Fruit fly (Drosophila melanogaster): Measurements from ENCODE around the gene Tim9a.

The Tim9a gene

dm6 chrX:13406293-13406692 lies 21.3 kb downstream of the Tim9a start:
- TF ChIP-seq CG11617 (GFP tag; optimal IDR thresholded peaks at IDR 0.05): no peak
- TF ChIP-seq kay (GFP tag; ENCODE audit: borderline replicate concordance): no peak
- TF ChIP-seq CG1620 (GFP tag; optimal IDR thresholded peaks at IDR 0.05): no peak
- no peak for TF ChIP-seq CG7101 (tag; optimal IDR thresholded peaks at IDR 0.05)
- TF ChIP-seq toe (GFP tag; optimal IDR thresholded peaks at IDR 0.05): no peak
- TF ChIP-seq CG14711 (tag; optimal IDR thresholded peaks at IDR 0.05): no peak
- TF ChIP-seq CG5204 (GFP tag; optimal IDR thresholded peaks at IDR 0.05): no peak
- TF ChIP-seq CG12768 (GFP tag; optimal IDR thresholded peaks at IDR 0.05): no peak
- TF ChIP-seq tj (GFP tag; optimal IDR thresholded peaks at IDR 0.05): no peak
- no peak for TF ChIP-seq cic (GFP tag; optimal IDR thresholded peaks at IDR 0.05)
- no peak for TF ChIP-seq Crg-1 (GFP tag; optimal IDR thresholded peaks at IDR 0.05)
- TF ChIP-seq Mnt (GFP tag; optimal IDR thresholded peaks at IDR 0.05): no peak
- no peak for TF ChIP-seq Hr96 (GFP tag; optimal IDR thresholded peaks at IDR 0.05)
- TF ChIP-seq bab1 (GFP tag; optimal IDR thresholded peaks at IDR 0.05): no peak
- no peak for TF ChIP-seq Clk (GFP tag; optimal IDR thresholded peaks at IDR 0.05)
- no peak for TF ChIP-seq cnc (optimal IDR thresholded peaks at IDR 0.05)
- TF ChIP-seq pad (GFP tag; optimal IDR thresholded peaks at IDR 0.05): no peak
- no peak for TF ChIP-seq CG7045 (GFP tag; optimal IDR thresholded peaks at IDR 0.05)
- no peak for TF ChIP-seq CG33017 (tag; optimal IDR thresholded peaks at IDR 0.05)
- TF ChIP-seq ovo (GFP tag; optimal IDR thresholded peaks at IDR 0.05): no peak

dm6 chrX:13407673-13408072 lies 22.7 kb downstream of the Tim9a start:
- TF ChIP-seq kay (GFP tag; ENCODE audit: borderline replicate concordance) (no peak), cnc (optimal IDR thresholded peaks at IDR 0.05) (peak in 1 of 2 experiments; percentile 26)

dm6 chrX:13410887-13411286 lies 25.9 kb downstream of the Tim9a start:
- TF ChIP-seq CG7045 (GFP tag; optimal IDR thresholded peaks at IDR 0.05): no peak
- TF ChIP-seq tj (GFP tag; optimal IDR thresholded peaks at IDR 0.05): no peak
- TF ChIP-seq CG5204 (GFP tag; optimal IDR thresholded peaks at IDR 0.05): no peak
- peak; percentile 14 for TF ChIP-seq CG7101 (tag; optimal IDR thresholded peaks at IDR 0.05)
- TF ChIP-seq CG12768 (GFP tag; optimal IDR thresholded peaks at IDR 0.05): no peak
- TF ChIP-seq CG14711 (tag; optimal IDR thresholded peaks at IDR 0.05): no peak
- TF ChIP-seq kay (GFP tag; ENCODE audit: borderline replicate concordance): no peak
- no peak for TF ChIP-seq bab1 (GFP tag; optimal IDR thresholded peaks at IDR 0.05)
- TF ChIP-seq Hr96 (GFP tag; optimal IDR thresholded peaks at IDR 0.05): no peak
- peak; percentile 4 for TF ChIP-seq CG1620 (GFP tag; optimal IDR thresholded peaks at IDR 0.05)
- no peak for TF ChIP-seq Clk (GFP tag; optimal IDR thresholded peaks at IDR 0.05)
- no peak for TF ChIP-seq pad (GFP tag; optimal IDR thresholded peaks at IDR 0.05)
- TF ChIP-seq cic (GFP tag; optimal IDR thresholded peaks at IDR 0.05): no peak
- TF ChIP-seq Crg-1 (GFP tag; optimal IDR thresholded peaks at IDR 0.05): no peak
- no peak for TF ChIP-seq ovo (GFP tag; optimal IDR thresholded peaks at IDR 0.05)
- TF ChIP-seq cnc (optimal IDR thresholded peaks at IDR 0.05): no peak
- no peak for TF ChIP-seq CG33017 (tag; optimal IDR thresholded peaks at IDR 0.05)

dm6 chrX:13411376-13411973 lies 26.5 kb downstream of the Tim9a start:
- TF ChIP-seq Mnt (GFP tag; optimal IDR thresholded peaks at IDR 0.05): no peak
- TF ChIP-seq ovo (GFP tag; optimal IDR thresholded peaks at IDR 0.05): no peak
- TF ChIP-seq CG12768 (GFP tag; optimal IDR thresholded peaks at IDR 0.05): no peak
- TF ChIP-seq bab1 (GFP tag; optimal IDR thresholded peaks at IDR 0.05): no peak
- no peak for TF ChIP-seq CG7101 (tag; optimal IDR thresholded peaks at IDR 0.05)
- no peak for TF ChIP-seq kay (GFP tag; ENCODE audit: borderline replicate concordance)
- no peak for TF ChIP-seq tj (GFP tag; optimal IDR thresholded peaks at IDR 0.05)

- peak; percentile 36 for TF ChIP-seq CG7101 (tag; optimal IDR thresholded peaks at IDR 0.05)
- TF ChIP-seq Mnt (GFP tag; optimal IDR thresholded peaks at IDR 0.05): peak; percentile 90
- TF ChIP-seq bab1 (GFP tag; optimal IDR thresholded peaks at IDR 0.05): peak; percentile 43
- no peak for TF ChIP-seq CG7045 (GFP tag; optimal IDR thresholded peaks at IDR 0.05)
- TF ChIP-seq CG5204 (GFP tag; optimal IDR thresholded peaks at IDR 0.05): no peak
- peak; percentile 45 for TF ChIP-seq CG1620 (GFP tag; optimal IDR thresholded peaks at IDR 0.05)
- peak; percentile 91 for TF ChIP-seq CG14711 (tag; optimal IDR thresholded peaks at IDR 0.05)
- no peak for TF ChIP-seq Clk (GFP tag; optimal IDR thresholded peaks at IDR 0.05)
- TF ChIP-seq tj (GFP tag; optimal IDR thresholded peaks at IDR 0.05): peak; percentile 7
- TF ChIP-seq kay (GFP tag; ENCODE audit: borderline replicate concordance): no peak
- TF ChIP-seq pad (GFP tag; optimal IDR thresholded peaks at IDR 0.05): peak; percentile 63
- no peak for TF ChIP-seq cnc (optimal IDR thresholded peaks at IDR 0.05)
- TF ChIP-seq ovo (GFP tag; optimal IDR thresholded peaks at IDR 0.05): peak; percentile 50
- TF ChIP-seq cic (GFP tag; optimal IDR thresholded peaks at IDR 0.05): peak; percentile 64
- peak; percentile 31 for TF ChIP-seq Crg-1 (GFP tag; optimal IDR thresholded peaks at IDR 0.05)
- TF ChIP-seq toe (GFP tag; optimal IDR thresholded peaks at IDR 0.05): no peak
- no peak for TF ChIP-seq CG33017 (tag; optimal IDR thresholded peaks at IDR 0.05)
Measured at dm6 chrX:13412941-13413613, 28.1 kb downstream of the Tim9a start, which contains the start of the genes CG1998 and Set2. CG1998 (minus strand) TSS chrX:13413074. Set2 (plus strand) TSS chrX:13413242.

dm6 chrX:13421059-13421458 lies 36.0 kb downstream of the Tim9a start:
- no peak for TF ChIP-seq cnc (optimal IDR thresholded peaks at IDR 0.05)
- no peak for TF ChIP-seq toe (GFP tag; optimal IDR thresholded peaks at IDR 0.05)
